Fruit fly (Drosophila melanogaster) whole organism, adult: ENCODE data around the gene Toll-9.

Source experiments
- CG12768 ChIP-seq: fragments of 200-800 bp; sonication (Bioruptor generic); optimal IDR thresholded peaks from 2 replicates; lab custom pipeline; 2017; ENCODE audit warnings: missing biosample characterization, missing genetic modification characterization, mild to moderate bottlenecking, moderate library complexity, missing genetic modification reagents
- CG14711 ChIP-seq: fragments of 200-800 bp; sonication (Bioruptor generic); optimal IDR thresholded peaks from 2 replicates; lab custom pipeline; 2018; ENCODE audit warnings: missing biosample characterization, mild to moderate bottlenecking, missing genetic modification characterization, moderate library complexity
- CG7045 ChIP-seq: fragments of 200-800 bp; sonication (Bioruptor generic); optimal IDR thresholded peaks from 2 replicates; lab custom pipeline; 2017; ENCODE audit warnings: missing biosample characterization, mild to moderate bottlenecking, missing genetic modification characterization
- CG7101 ChIP-seq: fragments of 200-800 bp; sonication (Bioruptor generic); optimal IDR thresholded peaks from 2 replicates; lab custom pipeline; 2018; ENCODE audit warnings: missing biosample characterization, mild to moderate bottlenecking, missing genetic modification characterization, moderate library complexity
- Hr96 ChIP-seq: fragments of 200-800 bp; sonication (Bioruptor generic); optimal IDR thresholded peaks from 2 replicates; lab custom pipeline; 2016; ENCODE audit warnings: missing biosample characterization, missing genetic modification characterization
- Mnt ChIP-seq: fragments of 200-800 bp; sonication (Bioruptor generic); optimal IDR thresholded peaks from 2 replicates; lab custom pipeline; 2016; ENCODE audit warnings: missing biosample characterization, mild to moderate bottlenecking, missing genetic modification characterization
- kay ChIP-seq: fragments of 200-800 bp; sonication (Bioruptor generic); peaks from one replicate; lab custom pipeline; 2016; ENCODE audit warnings: missing biosample characterization, missing genetic modification characterization, borderline replicate concordance
- ovo ChIP-seq: fragments of 200-800 bp; sonication (Bioruptor generic); optimal IDR thresholded peaks from 2 replicates; lab custom pipeline; 2016; ENCODE audit warnings: missing biosample characterization, missing genetic modification characterization
- pad ChIP-seq: fragments of 200-800 bp; sonication (Bioruptor generic); optimal IDR thresholded peaks from 3 replicates; lab custom pipeline; 2017; ENCODE audit warnings: missing biosample characterization, missing genetic modification characterization, mild to moderate bottlenecking, moderate library complexity, missing genetic modification reagents
- tj ChIP-seq: fragments of 200-800 bp; sonication (Bioruptor generic); optimal IDR thresholded peaks from 3 replicates; lab custom pipeline; 2017; ENCODE audit warnings: missing biosample characterization, mild to moderate bottlenecking, missing genetic modification characterization, moderate library complexity
- toe ChIP-seq: fragments of 200-800 bp; sonication (Bioruptor generic); optimal IDR thresholded peaks from 2 replicates; lab custom pipeline; 2016; ENCODE audit warnings: missing biosample characterization, missing genetic modification characterization

DNA sequence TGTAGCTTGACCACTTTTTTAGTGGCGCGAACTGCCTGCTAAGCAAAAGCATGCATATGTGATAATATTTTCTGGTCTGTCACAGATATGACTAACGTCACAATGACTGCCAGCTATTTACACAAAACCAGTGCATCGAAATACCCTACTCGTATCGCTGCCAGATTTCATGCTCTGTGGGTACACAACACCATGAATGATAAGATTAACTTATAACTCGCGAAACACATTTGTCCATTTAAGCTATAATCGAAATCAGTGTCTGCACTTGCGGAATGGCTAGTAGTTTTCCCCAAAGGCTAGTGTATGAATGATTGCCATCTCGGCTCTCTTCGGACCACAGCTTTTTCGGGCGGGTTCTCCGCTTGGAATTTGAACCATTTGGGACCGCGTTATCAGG is 18.9 kb upstream of the Toll-9 start:
- no peak for TF ChIP-seq CG14711
- TF ChIP-seq Hr96 (GFP tag; lab: Kevin White, UChicago) = no peak
- peak; percentile 15 for TF ChIP-seq CG7045
- no peak for TF ChIP-seq pad (GFP tag; lab: Kevin White, UChicago)
- peak; percentile 70 for TF ChIP-seq tj (GFP tag; lab: Kevin White, UChicago)
- TF ChIP-seq Mnt = peak; percentile 1
- no peak for TF ChIP-seq toe (GFP tag; lab: Kevin White, UChicago)
- no peak for TF ChIP-seq ovo (GFP tag; lab: Kevin White, UChicago)
- no peak for TF ChIP-seq CG7101
- no peak for TF ChIP-seq CG12768 (GFP tag; lab: Kevin White, UChicago)
- TF ChIP-seq kay (GFP tag; lab: Kevin White, UChicago) = peak; percentile 85
